Fruit fly (Drosophila melanogaster): ENCODE data around the gene nes.

nes gene

DNA sequence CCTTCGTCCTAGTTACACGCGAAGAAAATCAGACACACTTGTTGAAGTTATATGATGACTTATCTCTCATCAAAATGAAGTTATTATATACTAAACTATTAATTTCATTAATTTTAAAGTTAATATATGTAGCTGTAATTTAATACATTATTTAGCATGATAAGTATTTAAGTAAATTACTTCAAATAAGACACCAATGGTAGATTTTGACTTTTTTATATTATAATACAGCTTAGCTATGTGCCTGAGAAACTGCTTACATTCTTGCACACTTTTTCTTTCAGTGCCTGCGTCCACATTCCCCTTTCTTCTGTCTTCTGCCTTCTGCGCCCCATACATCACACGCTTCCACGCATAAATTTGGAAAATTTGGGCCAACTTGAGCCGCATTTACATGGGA is 8.8 kb downstream of the nes start (continued):
- TF ChIP-seq en (GFP tag; optimal IDR thresholded peaks at IDR 0.05): no peak
- peak; percentile 43; the same call in 2 of the 3 replicates for TF ChIP-seq row (GFP tag; IDR thresholded peaks at IDR 0.05)
- no peak for TF ChIP-seq Stat92E (GFP tag; optimal IDR thresholded peaks at IDR 0.05)
- no peak for TF ChIP-seq Bdp1 (GFP tag; optimal IDR thresholded peaks at IDR 0.05)
- peak; percentile 12 for TF ChIP-seq Xbp1 (GFP tag; optimal IDR thresholded peaks at IDR 0.05)
- peak; percentile 17 for TF ChIP-seq CG17829 (tag; optimal IDR thresholded peaks at IDR 0.05)
- peak; percentile 27; the same call in 1 of the 2 replicates for TF ChIP-seq Xrp1 (GFP tag; IDR thresholded peaks at IDR 0.05)
- peak; percentile 37 for TF ChIP-seq CG15269 (tag; optimal IDR thresholded peaks at IDR 0.05)
- peak; percentile 28 for TF ChIP-seq cwo (GFP tag; optimal IDR thresholded peaks at IDR 0.05)
- TF ChIP-seq disco-r (GFP tag; optimal IDR thresholded peaks at IDR 0.05): no peak
- peak; percentile 67 for TF ChIP-seq CG7556 (GFP tag; optimal IDR thresholded peaks at IDR 0.05)
- peak; percentile 49 for TF ChIP-seq Fer1 (GFP tag; optimal IDR thresholded peaks at IDR 0.05)

dm6 chr3L:19237780-19238179 is 22.7 kb downstream of the nes start:
- no peak for TF ChIP-seq al (GFP tag; IDR thresholded peaks at IDR 0.05)
- peak; percentile 15; the same call in 1 of the 2 replicates for TF ChIP-seq Adf1 (GFP tag; IDR thresholded peaks at IDR 0.05)
- TF ChIP-seq CG15269 (tag; optimal IDR thresholded peaks at IDR 0.05): no peak
- no peak for TF ChIP-seq CG2889 (GFP tag; IDR thresholded peaks at IDR 0.05)
- TF ChIP-seq dm (GFP tag; optimal IDR thresholded peaks at IDR 0.05): no peak
- TF ChIP-seq yki (optimal IDR thresholded peaks at IDR 0.05): no peak
- no peak for TF ChIP-seq sd (tag; optimal IDR thresholded peaks at IDR 0.05)
- no peak for TF ChIP-seq Atf3 (GFP tag; optimal IDR thresholded peaks at IDR 0.05)
- no peak for TF ChIP-seq Meics (GFP tag; optimal IDR thresholded peaks at IDR 0.05)
- no peak for TF ChIP-seq CG14710 (tag; optimal IDR thresholded peaks at IDR 0.05)
- TF ChIP-seq CG14860 (GFP tag; IDR thresholded peaks at IDR 0.05; ENCODE audit: partially characterized antibody): 0 out of 3 replicates have a peak, but pooled peaks have one; percentile 27
- peak; percentile 3 for TF ChIP-seq Med (GFP tag)
- no peak for TF ChIP-seq Side (GFP tag; optimal IDR thresholded peaks at IDR 0.05)
- TF ChIP-seq abd-A (tag; optimal IDR thresholded peaks at IDR 0.05): peak; percentile 32
- no peak for TF ChIP-seq MTF-1 (GFP tag; optimal IDR thresholded peaks at IDR 0.05; ENCODE audit: borderline replicate concordance)
- TF ChIP-seq CG12071 (GFP tag; optimal IDR thresholded peaks at IDR 0.05): peak; percentile 10
- no peak for TF ChIP-seq Stat92E (GFP tag; optimal IDR thresholded peaks at IDR 0.05)
- TF ChIP-seq ftz-f1 (GFP tag; optimal IDR thresholded peaks at IDR 0.05): no peak
- TF ChIP-seq Dll (GFP tag; IDR thresholded peaks at IDR 0.05; ENCODE audit: partially characterized antibody): no peak
- no peak for TF ChIP-seq chm (GFP tag; IDR thresholded peaks at IDR 0.05)
- peak; percentile 83 for TF ChIP-seq CG9437 (GFP tag; optimal IDR thresholded peaks at IDR 0.05)
- no peak for TF ChIP-seq cad (GFP tag; optimal IDR thresholded peaks at IDR 0.05)
- no peak for TF ChIP-seq CG15696 (tag; optimal IDR thresholded peaks at IDR 0.05)
- no peak for TF ChIP-seq crc (GFP tag; optimal IDR thresholded peaks at IDR 0.05)
- no peak for TF ChIP-seq Dp (GFP tag; optimal IDR thresholded peaks at IDR 0.05)
- no peak for TF ChIP-seq caup (GFP tag; optimal IDR thresholded peaks at IDR 0.05; ENCODE audit: severe bottlenecking)
- TF ChIP-seq tin (GFP tag; optimal IDR thresholded peaks at IDR 0.05): no peak
- TF ChIP-seq CG1602 (GFP tag; optimal IDR thresholded peaks at IDR 0.05): no peak
- TF ChIP-seq CG7556 (GFP tag; optimal IDR thresholded peaks at IDR 0.05): no peak
- no peak for TF ChIP-seq CG34376 (GFP tag; optimal IDR thresholded peaks at IDR 0.05)
- no peak for TF ChIP-seq toy (GFP tag; IDR thresholded peaks at IDR 0.05)
- peak; percentile 48 for TF ChIP-seq Deaf1 (tag; optimal IDR thresholded peaks at IDR 0.05)
- TF ChIP-seq CG13894 (tag; optimal IDR thresholded peaks at IDR 0.05): peak; percentile 28
- TF ChIP-seq btn (GFP tag; optimal IDR thresholded peaks at IDR 0.05): no peak
- no peak for TF ChIP-seq CG7357 (GFP tag; IDR thresholded peaks at IDR 0.05)
- no peak for TF ChIP-seq CG3163 (GFP tag; optimal IDR thresholded peaks at IDR 0.05)
- peak; percentile 94 for TF ChIP-seq ewg (GFP tag; optimal IDR thresholded peaks at IDR 0.05)
- no peak for TF ChIP-seq tna (GFP tag; IDR thresholded peaks at IDR 0.05; ENCODE audit: partially characterized antibody)
- TF ChIP-seq CG3847 (GFP tag; IDR thresholded peaks at IDR 0.05): no peak
- no peak for TF ChIP-seq dysf (GFP tag; IDR thresholded peaks at IDR 0.05)
- TF ChIP-seq Myb (GFP tag; optimal IDR thresholded peaks at IDR 0.05): peak; percentile 17

Measured in whole organism, embryonic.